ENCODE assay signal across 1 fruit fly cellular context in genomic region chr3R:10264601-10265421, dm6.
TF ChIP-seq lines count a peak whose summit lies in the region.

No protein-coding gene starts in this region.

TF ChIP-seq in whole organism, embryonic, 481 proteins besides CTCF, POLR2A, EP300 and RAD21 (continued from another document):
- TF ChIP-seq danr (GFP tag; IDR thresholded peaks at IDR 0.05; lab: Robert Waterston, UW) (no peak), Dip3 (GFP tag; optimal IDR thresholded peaks at IDR 0.05; lab: Kevin White, UChicago) (no peak), CG15011 (GFP tag; optimal IDR thresholded peaks at IDR 0.05; lab: Kevin White, UChicago) (no peak), cg (GFP tag; optimal IDR thresholded peaks at IDR 0.05; lab: Kevin White, UChicago) (peak; percentile 90), CG6765 (GFP tag; optimal IDR thresholded peaks at IDR 0.05; lab: Kevin White, UChicago) (peak; percentile 11), sens (GFP tag; lab: Kevin White, UChicago) (peak; percentile 77), zen (tag; optimal IDR thresholded peaks at IDR 0.05; lab: Kevin White, UChicago) (peak; percentile 68), CG7372 (GFP tag; IDR thresholded peaks at IDR 0.05; lab: Robert Waterston, UW) (no peak), CG34376 (GFP tag; optimal IDR thresholded peaks at IDR 0.05; lab: Kevin White, UChicago) (peak; percentile 15), CG17612 (GFP tag; IDR thresholded peaks at IDR 0.05; lab: Robert Waterston, UW) (no peak), prd (optimal IDR thresholded peaks at IDR 0.05; lab: Kevin White, UChicago) (no peak), prd (GFP tag; IDR thresholded peaks at IDR 0.05; lab: Robert Waterston, UW) (no peak), aop (GFP tag; IDR thresholded peaks at IDR 0.05; lab: Robert Waterston, UW) (no peak), CG8359 (GFP tag; optimal IDR thresholded peaks at IDR 0.05; lab: Kevin White, UChicago; ENCODE audit: borderline replicate concordance) (no peak), mirr (GFP tag; optimal IDR thresholded peaks at IDR 0.05; lab: Kevin White, UChicago) (peak; percentile 37), sug (tag; optimal IDR thresholded peaks at IDR 0.05; lab: Kevin White, UChicago) (peak; percentile 41), CG43689 (GFP tag; IDR thresholded peaks at IDR 0.05; lab: Robert Waterston, UW) (no peak), sd (tag; optimal IDR thresholded peaks at IDR 0.05; lab: Kevin White, UChicago) (peak; percentile 22), ftz-f1 (GFP tag; optimal IDR thresholded peaks at IDR 0.05; lab: Kevin White, UChicago) (no peak), CG10654 (GFP tag; optimal IDR thresholded peaks at IDR 0.05; lab: Kevin White, UChicago) (no peak), peb (GFP tag; IDR thresholded peaks at IDR 0.05; lab: Robert Waterston, UW) (no peak), TFAM (GFP tag; optimal IDR thresholded peaks at IDR 0.05; lab: Kevin White, UChicago) (no peak), nau (GFP tag; optimal IDR thresholded peaks at IDR 0.05; lab: Kevin White, UChicago) (peak; percentile 71), knrl (GFP tag; IDR thresholded peaks at IDR 0.05; lab: Robert Waterston, UW; ENCODE audit: partially characterized antibody) (no peak), salm (tag; optimal IDR thresholded peaks at IDR 0.05; lab: Kevin White, UChicago) (peak; percentile 6), wdn (GFP tag; IDR thresholded peaks at IDR 0.05; lab: Robert Waterston, UW) (no peak), CG1832 (GFP tag; optimal IDR thresholded peaks at IDR 0.05; lab: Kevin White, UChicago) (peak; percentile 12), CG18476 (GFP tag; optimal IDR thresholded peaks at IDR 0.05; lab: Kevin White, UChicago) (no peak), cad (GFP tag; optimal IDR thresholded peaks at IDR 0.05; lab: Kevin White, UChicago) (peak; percentile 5), CG17359 (tag; optimal IDR thresholded peaks at IDR 0.05; lab: Kevin White, UChicago) (no peak), her (GFP tag; optimal IDR thresholded peaks at IDR 0.05; lab: Kevin White, UChicago) (no peak), ham (GFP tag; IDR thresholded peaks at IDR 0.05; lab: Robert Waterston, UW) (no peak), CG33557 (GFP tag; optimal IDR thresholded peaks at IDR 0.05; lab: Kevin White, UChicago) (peak; percentile 18), insv (GFP tag; optimal IDR thresholded peaks at IDR 0.05; lab: Kevin White, UChicago) (peak; percentile 81 to 97), sqz (GFP tag; optimal IDR thresholded peaks at IDR 0.05; lab: Kevin White, UChicago) (peak; percentile 56)
TF ChIP-seq in whole organism, embryonic: peak in this region for 25.
